Worm (Caenorhabditis elegans) whole organism, early embryonic: Measurements from ENCODE around the gene let-4.

Experiments
- ceh-13 ChIP-seq: fragments of 200-800 bp; sonication (Bioruptor generic); optimal IDR thresholded peaks from 2 replicates; lab custom pipeline; 2018; ENCODE audit warnings: mild to moderate bottlenecking, missing genetic modification characterization, missing compliant biosample characterization
- hmg-4 ChIP-seq: fragments of 200-800 bp; sonication (Bioruptor generic); optimal IDR thresholded peaks from 2 replicates; lab custom pipeline; 2018; ENCODE audit warnings: mild to moderate bottlenecking, missing genetic modification characterization, missing compliant biosample characterization
- scrt-1 ChIP-seq: fragments of 200-800 bp; sonication (Bioruptor generic); IDR thresholded peaks from 2 replicates; pipeline ENCODE4 v1.3.6; 2022; ENCODE audit warnings: missing genetic modification characterization, missing compliant biosample characterization
- sea-1 ChIP-seq: fragments of 200-800 bp; sonication (Bioruptor generic); conservative IDR thresholded peaks from 2 replicates; pipeline ENCODE4 v1.3.6; 2022; ENCODE audit warnings: missing genetic modification characterization, missing compliant biosample characterization
- tbx-37 ChIP-seq: fragments of 200-800 bp; sonication (Bioruptor generic); conservative IDR thresholded peaks from 2 replicates; pipeline ENCODE4 v1.3.6; 2022; ENCODE audit warnings: missing genetic modification reagents, missing genetic modification characterization, missing compliant biosample characterization

DNA sequence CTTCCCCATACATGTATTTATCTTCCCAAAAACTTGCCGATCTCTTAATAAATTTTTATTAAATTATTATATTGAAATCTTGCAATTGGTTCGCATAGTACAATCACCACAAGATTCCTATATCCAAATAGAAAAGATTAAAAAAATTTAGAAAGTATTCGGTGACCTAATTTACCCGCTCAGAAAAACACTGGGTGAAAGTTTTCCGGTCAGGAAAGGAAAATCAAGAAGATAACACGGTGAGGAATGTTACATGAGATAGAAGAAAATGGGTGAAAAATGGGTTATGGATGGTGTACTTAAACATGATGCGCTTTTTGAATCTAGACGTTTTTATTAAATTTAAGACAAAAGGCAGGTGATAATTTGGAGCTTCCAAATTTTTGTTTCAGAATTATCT, 3.1 kb downstream of the let-4 start:
- no peak for TF ChIP-seq scrt-1
- TF ChIP-seq sea-1 (GFP tag; lab: Robert Waterston, UW), result no peak
- no peak for TF ChIP-seq tbx-37
- TF ChIP-seq ceh-13 (GFP tag; lab: Kevin White, UChicago), result no peak
- no peak for TF ChIP-seq hmg-4 (GFP tag; lab: Kevin White, UChicago)
